Worm (Caenorhabditis elegans) whole organism, L1 larva: Measurements from ENCODE around the gene K09C8.8.

ENCODE experiments used
- C16A3.4 ChIP-seq: fragments of 150-350 bp; optimal IDR thresholded peaks from 2 replicates; lab custom pipeline; 2014; ENCODE audit warnings: missing biosample characterization, missing genetic modification characterization
- C34B4.2 ChIP-seq: sonication (generic microtip); optimal IDR thresholded peaks from 2 replicates; lab custom pipeline; 2017; ENCODE audit warnings: mild to moderate bottlenecking, missing genetic modification characterization, missing compliant biosample characterization
- aha-1 ChIP-seq: fragments of 150-350 bp; optimal IDR thresholded peaks from 2 replicates; lab custom pipeline; 2014; ENCODE audit warnings: missing biosample characterization, missing genetic modification characterization
- blmp-1 ChIP-seq: fragments of 150-350 bp; optimal IDR thresholded peaks from 2 replicates; lab custom pipeline; 2014; ENCODE audit warnings: missing biosample characterization, missing genetic modification characterization
- dpl-1 ChIP-seq, 3 experiments: fragments of 150-350 bp in 2 of 3; sonication (generic microtip) in 1 of 3; optimal IDR thresholded peaks; 2 replicates each; lab custom pipeline; 2014 to 2017; ENCODE audit warnings: missing biosample characterization in 3 of 3, missing genetic modification characterization in 3 of 3, missing genetic modification reagents in 3 of 3
- efl-1 ChIP-seq, 4 experiments: fragments of 150-350 bp; optimal IDR thresholded peaks in 3 of 4; peaks in 1 of 4; 1 replicate in 1 of 4; 2 replicates in 3 of 4; lab custom pipeline; 2014; ENCODE audit warnings: missing biosample characterization in 2 of 4, missing genetic modification characterization in 2 of 4, missing genetic modification reagents in 2 of 4
- egl-13 ChIP-seq: sonication (generic microtip); optimal IDR thresholded peaks from 2 replicates; lab custom pipeline; 2016; ENCODE audit warnings: missing genotype, missing genetic modification reagents, missing genetic modification characterization, missing compliant biosample characterization
- elt-2 ChIP-seq: sonication (generic microtip); optimal IDR thresholded peaks from 2 replicates; lab custom pipeline; 2016; ENCODE audit warnings: missing genetic modification characterization, mild to moderate bottlenecking, inconsistent platforms, missing compliant biosample characterization, missing genetic modification reagents
- elt-3 ChIP-seq, 6 experiments: fragments of 150-350 bp in 1 of 6; sonication (generic microtip); optimal IDR thresholded peaks; 2 replicates each; lab custom pipeline; 2017 to 2018; ENCODE audit warnings: missing biosample characterization in 6 of 6, missing genetic modification characterization in 6 of 6, inconsistent platforms in 1 of 6
- ets-5 ChIP-seq: fragments of 200-800 bp; sonication (Bioruptor generic); IDR thresholded peaks from 2 replicates; pipeline ENCODE4 v1.3.6; 2022; ENCODE audit warnings: missing genetic modification characterization, missing compliant biosample characterization
- fkh-8 ChIP-seq: sonication (generic microtip); optimal IDR thresholded peaks from 2 replicates; lab custom pipeline; 2016; ENCODE audit warnings: mild to moderate bottlenecking, missing genetic modification characterization, missing compliant biosample characterization
- grh-1 ChIP-seq: fragments of 200-800 bp; sonication (Bioruptor generic); IDR thresholded peaks from 2 replicates; pipeline ENCODE4 v1.3.6; 2022; ENCODE audit warnings: missing genetic modification reagents, missing genetic modification characterization, missing compliant biosample characterization
- hlh-17 ChIP-seq: fragments of 200-800 bp; sonication (Bioruptor generic); optimal IDR thresholded peaks from 2 replicates; lab custom pipeline; 2018; ENCODE audit warnings: missing genetic modification characterization, mild to moderate bottlenecking, missing compliant biosample characterization, moderate library complexity, borderline replicate concordance
- irx-1 ChIP-seq: sonication (generic microtip); optimal IDR thresholded peaks from 2 replicates; lab custom pipeline; 2016; ENCODE audit warnings: missing genetic modification characterization, missing compliant biosample characterization
- jun-1 ChIP-seq: fragments of 150-350 bp; optimal IDR thresholded peaks from 2 replicates; lab custom pipeline; 2014; ENCODE audit warnings: missing biosample characterization, missing genetic modification reagents, missing genetic modification characterization
- lin-13 ChIP-seq: fragments of 150-350 bp; optimal IDR thresholded peaks from 2 replicates; lab custom pipeline; 2014; ENCODE audit warnings: missing biosample characterization, missing genetic modification reagents, missing genetic modification characterization
- lin-14 ChIP-seq: fragments of 200-800 bp; sonication (Bioruptor generic); optimal IDR thresholded peaks from 2 replicates; lab custom pipeline; 2018; ENCODE audit warnings: mild to moderate bottlenecking, missing genetic modification characterization, moderate library complexity, missing compliant biosample characterization
- lin-39 ChIP-seq: fragments of 150-350 bp; optimal IDR thresholded peaks from 2 replicates; lab custom pipeline; 2014; ENCODE audit warnings: missing biosample characterization, missing genetic modification reagents, missing genetic modification characterization
- lir-3 ChIP-seq: sonication (generic microtip); optimal IDR thresholded peaks from 2 replicates; lab custom pipeline; 2016; ENCODE audit warnings: mild to moderate bottlenecking, missing genetic modification characterization, moderate library complexity, missing compliant biosample characterization; ENCODE audit not compliant: poor library complexity
- lsy-2 ChIP-seq, 2 experiments: fragments of 150-350 bp; optimal IDR thresholded peaks; 2 replicates each; lab custom pipeline; 2014; ENCODE audit warnings: missing biosample characterization in 2 of 2, missing genetic modification characterization in 2 of 2
- nhr-11 ChIP-seq: fragments of 150-350 bp; optimal IDR thresholded peaks from 2 replicates; lab custom pipeline; 2014; ENCODE audit warnings: missing biosample characterization, missing genetic modification characterization
- nhr-12 ChIP-seq: sonication (generic microtip); optimal IDR thresholded peaks from 2 replicates; lab custom pipeline; 2017; ENCODE audit warnings: missing biosample characterization, missing genetic modification characterization
- nhr-47 ChIP-seq: sonication (generic microtip); optimal IDR thresholded peaks from 2 replicates; lab custom pipeline; 2016; ENCODE audit warnings: mild to moderate bottlenecking, missing genetic modification characterization, moderate library complexity, missing compliant biosample characterization
- nhr-71 ChIP-seq: sonication (generic microtip); optimal IDR thresholded peaks from 2 replicates; lab custom pipeline; 2016; ENCODE audit warnings: mild to moderate bottlenecking, missing genetic modification characterization, moderate library complexity, missing compliant biosample characterization
- nhr-90 ChIP-seq: sonication (generic microtip); optimal IDR thresholded peaks from 2 replicates; lab custom pipeline; 2016; ENCODE audit warnings: mild to moderate bottlenecking, missing genetic modification characterization, missing compliant biosample characterization; ENCODE audit not compliant: poor library complexity
- pax-3 ChIP-seq: fragments of 200-800 bp; sonication (Bioruptor generic); optimal IDR thresholded peaks from 2 replicates; lab custom pipeline; 2018; ENCODE audit warnings: mild to moderate bottlenecking, missing genetic modification characterization, moderate library complexity, missing compliant biosample characterization
- rnt-1 ChIP-seq: sonication (generic microtip); optimal IDR thresholded peaks from 2 replicates; lab custom pipeline; 2016; ENCODE audit warnings: mild to moderate bottlenecking, missing genetic modification characterization, moderate library complexity, missing compliant biosample characterization
- skn-1 ChIP-seq: fragments of 150-350 bp; optimal IDR thresholded peaks from 2 replicates; lab custom pipeline; 2014; ENCODE audit warnings: missing biosample characterization, missing genetic modification characterization
- snpc-4 ChIP-seq: fragments of 150-350 bp; optimal IDR thresholded peaks from 2 replicates; lab custom pipeline; 2014; ENCODE audit warnings: missing biosample characterization, missing genetic modification characterization
- swsn-7 ChIP-seq: sonication (generic microtip); optimal IDR thresholded peaks from 2 replicates; lab custom pipeline; 2016; ENCODE audit warnings: missing genetic modification characterization, missing compliant biosample characterization
- tbx-2 ChIP-seq: sonication (generic microtip); optimal IDR thresholded peaks from 2 replicates; lab custom pipeline; 2016; ENCODE audit warnings: missing genetic modification characterization, missing compliant biosample characterization
- tlp-1 ChIP-seq: fragments of 150-350 bp; optimal IDR thresholded peaks from 2 replicates; lab custom pipeline; 2014; ENCODE audit warnings: missing biosample characterization, missing genetic modification characterization
- unc-62 ChIP-seq: fragments of 150-350 bp; optimal IDR thresholded peaks from 2 replicates; lab custom pipeline; 2014; ENCODE audit warnings: missing biosample characterization, missing genetic modification reagents, missing genetic modification characterization
- unc-86 ChIP-seq: sonication (generic microtip); optimal IDR thresholded peaks from 2 replicates; lab custom pipeline; 2016; ENCODE audit warnings: missing genetic modification characterization, missing compliant biosample characterization
- unc-98 ChIP-seq: fragments of 200-800 bp; sonication (Bioruptor generic); IDR thresholded peaks from 2 replicates; pipeline ENCODE4 v1.3.6; 2022; ENCODE audit warnings: missing genetic modification characterization, missing compliant biosample characterization
- zag-1 ChIP-seq: fragments of 150-350 bp; optimal IDR thresholded peaks from 2 replicates; lab custom pipeline; 2014; ENCODE audit warnings: missing biosample characterization, missing genetic modification characterization

K09C8.8 gene

DNA sequence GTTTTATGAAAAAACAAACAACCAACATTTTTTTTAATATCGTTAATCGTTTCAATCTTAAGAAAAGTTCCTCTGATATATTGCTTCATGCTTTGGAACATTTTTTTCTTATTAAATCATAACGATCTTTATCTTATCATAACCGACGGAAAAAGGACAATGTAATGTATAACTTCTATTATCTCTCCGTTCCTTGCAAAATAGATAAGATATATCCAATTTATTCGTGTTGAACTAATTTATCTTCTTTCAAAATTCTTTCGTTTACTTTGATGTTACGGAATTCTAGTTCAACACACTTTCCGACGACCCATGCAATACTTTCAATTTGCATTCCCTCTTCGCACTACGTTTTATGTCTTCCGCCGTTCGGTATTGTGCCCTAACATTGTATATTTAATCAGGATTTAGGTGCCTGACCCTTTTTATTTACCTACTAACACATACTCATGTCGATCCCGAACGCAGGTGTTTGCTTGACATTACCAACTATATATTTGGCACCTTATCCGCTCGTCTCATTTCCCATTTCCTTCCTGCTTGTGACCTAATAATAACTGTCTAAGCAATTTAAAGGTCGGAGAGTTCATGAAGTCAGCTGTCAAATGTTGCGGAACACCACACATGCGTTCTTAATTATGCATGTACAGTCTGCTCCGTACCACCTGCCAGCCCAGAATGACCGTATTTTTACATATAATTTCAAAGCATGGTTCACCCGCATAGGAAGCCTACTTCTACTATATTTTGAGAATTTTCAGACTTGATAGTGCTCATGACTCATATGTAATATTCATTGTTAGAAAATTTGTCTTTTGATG lies 20.8 kb downstream of the K09C8.8 start:
- TF ChIP-seq lsy-2 (tag; optimal IDR thresholded peaks at IDR 0.05; lab: Kevin White, UChicago) = no peak
- no peak for TF ChIP-seq hlh-17 (GFP tag; lab: Kevin White, UChicago)
- no peak for TF ChIP-seq snpc-4 (tag; lab: Kevin White, UChicago)
- no peak for TF ChIP-seq lir-3 (tag; lab: Kevin White, UChicago)
- no peak for TF ChIP-seq nhr-47
- TF ChIP-seq nhr-90 (tag; lab: Kevin White, UChicago) = no peak
- TF ChIP-seq nhr-12 (tag; lab: Kevin White, UChicago) = no peak
- no peak for TF ChIP-seq dpl-1 (GFP tag; optimal IDR thresholded peaks at IDR 0.05; lab: Kevin White, UChicago)
- no peak for TF ChIP-seq unc-86 (tag; lab: Kevin White, UChicago)
- TF ChIP-seq aha-1 (tag; lab: Kevin White, UChicago) = no peak
- TF ChIP-seq rnt-1 (tag; lab: Kevin White, UChicago) = no peak
- TF ChIP-seq tlp-1 (tag; lab: Kevin White, UChicago) = no peak

DNA sequence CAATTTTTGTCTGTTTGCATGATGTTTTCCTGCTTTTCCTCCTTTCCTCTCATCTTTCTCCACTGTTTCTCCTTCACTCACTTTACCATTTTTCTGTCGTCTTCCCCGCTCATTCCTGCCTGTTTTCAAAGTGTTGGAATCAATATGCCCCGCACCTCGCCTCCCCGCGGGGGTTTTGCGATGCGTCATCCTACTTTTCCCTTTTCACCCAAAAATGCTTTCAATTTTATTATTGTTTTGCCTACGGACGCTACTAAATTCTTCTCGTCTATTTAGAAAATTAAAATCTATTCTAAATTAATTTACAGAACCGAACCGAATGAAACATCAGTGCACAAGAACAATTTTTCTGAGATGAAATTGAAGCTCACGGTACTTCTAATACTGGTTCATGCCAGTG lies 21.4 kb downstream of the K09C8.8 start, which contains the start of gene ver-3:
Gene ver-3 (plus strand): TSS at position 301 of the 400 bp plus-strand sequence.
- TF ChIP-seq blmp-1 (tag; lab: Kevin White, UChicago) (peak; percentile 37), unc-98 (GFP tag; lab: Robert Waterston, UW) (no peak), zag-1 (tag; lab: Kevin White, UChicago) (no peak), nhr-47 (no peak), swsn-7 (tag; lab: Kevin White, UChicago) (no peak)

DNA sequence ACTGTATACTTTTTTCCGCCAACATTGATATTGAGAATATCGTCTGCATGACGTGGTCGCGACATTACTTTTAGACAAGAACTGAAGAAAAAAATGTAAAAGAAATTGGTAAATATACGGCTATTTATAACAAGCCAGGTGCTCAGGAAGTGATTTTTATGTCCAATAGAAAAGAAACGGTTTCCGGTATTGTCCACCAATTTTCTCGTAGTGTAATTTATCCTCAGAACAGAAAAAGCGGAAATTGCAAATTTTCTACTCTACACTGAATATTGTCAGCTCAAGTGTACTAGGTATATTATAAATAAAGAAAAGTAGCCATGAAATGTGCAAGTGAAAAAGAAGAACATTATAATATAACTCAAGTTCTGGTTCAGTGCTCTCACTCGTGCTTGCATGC lies 28.4 kb downstream of the K09C8.8 start, which contains the start of gene F59F3.6:
Gene F59F3.6 (minus strand): TSS at position 101 of the 400 bp plus-strand sequence.
- TF ChIP-seq efl-1 (optimal IDR thresholded peaks at IDR 0.05; lab: Kevin White, UChicago) = no peak
- TF ChIP-seq efl-1 (GFP tag; optimal IDR thresholded peaks at IDR 0.05 in 1 of 2; lab: Kevin White, UChicago) = peak in 1 of 2 experiments; percentile 56
- no peak for TF ChIP-seq pax-3 (tag; lab: Kevin White, UChicago)
- no peak for TF ChIP-seq elt-2 (tag; lab: Kevin White, UChicago)
- no peak for TF ChIP-seq fkh-8 (tag; lab: Kevin White, UChicago)
- TF ChIP-seq nhr-11 (tag; lab: Kevin White, UChicago) = no peak
- peak; percentile 27 for TF ChIP-seq lin-14 (GFP tag; lab: Kevin White, UChicago)
- TF ChIP-seq ets-5 (GFP tag; lab: Robert Waterston, UW) = no peak
- peak; percentile 20 for TF ChIP-seq tbx-2 (tag; lab: Kevin White, UChicago)

ce11 chrX:11001750-11002149 lies 31.0 kb downstream of the K09C8.8 start, which contains the start of gene col-177:
Gene col-177 (minus strand): TSS chrX:11001850.
- TF ChIP-seq efl-1 (optimal IDR thresholded peaks at IDR 0.05; lab: Kevin White, UChicago) = no peak
- peak in 1 of 2 experiments; percentile 49 for TF ChIP-seq efl-1 (GFP tag; optimal IDR thresholded peaks at IDR 0.05 in 1 of 2; lab: Kevin White, UChicago)
- TF ChIP-seq C16A3.4 = no peak
- TF ChIP-seq, all 84 proteins: peak for 1

- TF ChIP-seq nhr-71 (no peak), jun-1 (tag; lab: Kevin White, UChicago) (no peak), lin-14 (GFP tag; lab: Kevin White, UChicago) (no peak), swsn-7 (tag; lab: Kevin White, UChicago) (no peak), skn-1 (tag; lab: Kevin White, UChicago) (no peak), elt-3 (tag; optimal IDR thresholded peaks at IDR 0.05; lab: Kevin White, UChicago) (no peak), lin-39 (tag; lab: Kevin White, UChicago) (no peak), lin-13 (no peak), C34B4.2 (tag; lab: Kevin White, UChicago) (no peak), unc-62 (no peak), egl-13 (tag; lab: Kevin White, UChicago) (no peak), grh-1 (GFP tag; lab: Robert Waterston, UW) (no peak), irx-1 (tag; lab: Kevin White, UChicago) (no peak)
These were observed 33.0 kb downstream of the K09C8.8 start for ce11 chrX:11003701-11004100.
